Fruit fly (Drosophila melanogaster) whole organism, prepupa: Measurements from ENCODE around the gene Mhc.

ENCODE experiments used
- Blimp-1 ChIP-seq: fragments of 200-800 bp; sonication (Bioruptor generic); optimal IDR thresholded peaks from 3 replicates; lab custom pipeline; 2017; ENCODE audit warnings: missing biosample characterization, missing genetic modification characterization, mild to moderate bottlenecking, moderate library complexity, missing genetic modification reagents
- CG10669 ChIP-seq: fragments of 200-800 bp; sonication (Bioruptor generic); optimal IDR thresholded peaks from 3 replicates; lab custom pipeline; 2018; ENCODE audit warnings: missing biosample characterization, mild to moderate bottlenecking, missing genetic modification characterization, moderate library complexity
- CG11294 ChIP-seq: fragments of 200-800 bp; sonication (Bioruptor generic); IDR thresholded peaks from 2 replicates; pipeline ENCODE4 v1.3.6; 2022; ENCODE audit warnings: missing biosample characterization, missing genetic modification characterization
- CG11762 ChIP-seq: fragments of 200-800 bp; sonication (Bioruptor generic); optimal IDR thresholded peaks from 3 replicates; lab custom pipeline; 2016; ENCODE audit warnings: missing biosample characterization, missing genetic modification characterization; ENCODE audit not compliant: insufficient read depth
- CG16779 ChIP-seq: fragments of 200-800 bp; sonication (Bioruptor generic); optimal IDR thresholded peaks from 3 replicates; lab custom pipeline; 2017; ENCODE audit warnings: missing biosample characterization, mild to moderate bottlenecking, missing genetic modification characterization
- CG3032 ChIP-seq: fragments of 200-800 bp; optimal IDR thresholded peaks from 2 replicates; lab custom pipeline; 2019; ENCODE audit warnings: missing biosample characterization, mild to moderate bottlenecking, missing genetic modification characterization, moderate library complexity
- CG31627 ChIP-seq: fragments of 200-800 bp; sonication (Bioruptor generic); optimal IDR thresholded peaks from 3 replicates; lab custom pipeline; 2016; ENCODE audit warnings: missing biosample characterization, missing genetic modification characterization
- CG3919 ChIP-seq: fragments of 200-800 bp; sonication (Bioruptor generic); optimal IDR thresholded peaks from 3 replicates; lab custom pipeline; 2016; ENCODE audit warnings: missing biosample characterization, missing genetic modification characterization
- CG6163 ChIP-seq: fragments of 200-800 bp; sonication (Bioruptor generic); IDR thresholded peaks from 3 replicates; pipeline ENCODE4 v1.3.6; 2022; ENCODE audit warnings: missing biosample characterization, missing genetic modification characterization
- CG6276 ChIP-seq: fragments of 200-800 bp; sonication (Bioruptor generic); optimal IDR thresholded peaks from 2 replicates; lab custom pipeline; 2017; ENCODE audit warnings: missing biosample characterization, mild to moderate bottlenecking, missing genetic modification characterization
- CG6792 ChIP-seq: fragments of 200-800 bp; sonication (Bioruptor generic); optimal IDR thresholded peaks from 3 replicates; lab custom pipeline; 2016; ENCODE audit warnings: missing biosample characterization, missing genetic modification characterization
- CG6808 ChIP-seq: fragments of 200-800 bp; sonication (Bioruptor generic); optimal IDR thresholded peaks from 3 replicates; lab custom pipeline; 2017; ENCODE audit warnings: missing biosample characterization, missing genetic modification characterization, mild to moderate bottlenecking, moderate library complexity, missing genetic modification reagents
- CG6854 ChIP-seq: fragments of 200-800 bp; sonication (Bioruptor generic); optimal IDR thresholded peaks from 2 replicates; lab custom pipeline; 2017; ENCODE audit warnings: missing biosample characterization, mild to moderate bottlenecking, missing genetic modification characterization
- CG7368 ChIP-seq: fragments of 200-800 bp; sonication (Bioruptor generic); optimal IDR thresholded peaks from 3 replicates; lab custom pipeline; 2016; ENCODE audit warnings: missing biosample characterization, missing genetic modification characterization
- CG8119 ChIP-seq: fragments of 200-800 bp; sonication (Bioruptor generic); IDR thresholded peaks from 3 replicates; pipeline ENCODE4 v1.3.6; 2022; ENCODE audit warnings: missing biosample characterization, missing genetic modification characterization
- Eip78C ChIP-seq: fragments of 200-800 bp; sonication (Bioruptor generic); peaks from one replicate; lab custom pipeline; 2016; ENCODE audit warnings: missing biosample characterization, missing genetic modification characterization
- Eip93F ChIP-seq: fragments of 200-800 bp; sonication (Bioruptor generic); optimal IDR thresholded peaks from 2 replicates; lab custom pipeline; 2016; ENCODE audit warnings: missing biosample characterization, mild to moderate bottlenecking, missing genetic modification characterization
- Ets21C ChIP-seq: fragments of 200-800 bp; sonication (Bioruptor generic); optimal IDR thresholded peaks from 3 replicates; lab custom pipeline; 2016; ENCODE audit warnings: missing biosample characterization, missing genetic modification characterization
- Ets96B ChIP-seq: fragments of 200-800 bp; optimal IDR thresholded peaks from 2 replicates; lab custom pipeline; 2019; ENCODE audit warnings: missing biosample characterization, mild to moderate bottlenecking, missing genetic modification characterization, moderate library complexity
- Gug ChIP-seq: fragments of 200-800 bp; sonication (Bioruptor generic); IDR thresholded peaks from 2 replicates; pipeline ENCODE4 v1.3.6; 2022; ENCODE audit warnings: missing biosample characterization, missing genetic modification characterization
- Hr38 ChIP-seq: sonication (Bioruptor generic); optimal IDR thresholded peaks from 2 replicates; lab custom pipeline; 2016; ENCODE audit warnings: missing biosample characterization, missing genetic modification characterization
- Hr39 ChIP-seq: fragments of 200-800 bp; sonication (Bioruptor generic); optimal IDR thresholded peaks from 2 replicates; lab custom pipeline; 2016; ENCODE audit warnings: missing biosample characterization, missing genetic modification characterization
- Lpt ChIP-seq: fragments of 200-800 bp; sonication (Bioruptor generic); optimal IDR thresholded peaks from 3 replicates; lab custom pipeline; 2016; ENCODE audit warnings: missing biosample characterization, missing genetic modification characterization
- Met ChIP-seq: fragments of 200-800 bp; sonication (Bioruptor generic); optimal IDR thresholded peaks from 3 replicates; lab custom pipeline; 2016; ENCODE audit warnings: missing biosample characterization, missing genetic modification characterization
- Smox ChIP-seq: fragments of 200-800 bp; sonication (Bioruptor generic); optimal IDR thresholded peaks from 3 replicates; lab custom pipeline; 2016; ENCODE audit warnings: missing biosample characterization, missing genetic modification characterization
- Sox102F ChIP-seq: fragments of 200-800 bp; sonication (Bioruptor generic); optimal IDR thresholded peaks from 2 replicates; lab custom pipeline; 2016; ENCODE audit warnings: missing biosample characterization, mild to moderate bottlenecking, missing genetic modification characterization
- Sox14 ChIP-seq: fragments of 200-800 bp; sonication (Bioruptor generic); optimal IDR thresholded peaks from 3 replicates; lab custom pipeline; 2016; ENCODE audit warnings: missing biosample characterization, missing genetic modification characterization
- cyc ChIP-seq: fragments of 200-800 bp; sonication (Bioruptor generic); optimal IDR thresholded peaks from 3 replicates; lab custom pipeline; 2016; ENCODE audit warnings: missing biosample characterization, missing genetic modification characterization
- eg ChIP-seq: fragments of 200-800 bp; sonication (Bioruptor generic); IDR thresholded peaks from 3 replicates; pipeline ENCODE4 v1.3.6; 2022; ENCODE audit warnings: missing biosample characterization, missing genetic modification characterization
- fd59A ChIP-seq: fragments of 200-800 bp; sonication (Bioruptor generic); optimal IDR thresholded peaks from 2 replicates; lab custom pipeline; 2017; ENCODE audit warnings: missing biosample characterization, mild to moderate bottlenecking, missing genetic modification characterization, missing genetic modification reagents
- fd85E ChIP-seq: fragments of 200-800 bp; sonication (Bioruptor generic); optimal IDR thresholded peaks from 3 replicates; lab custom pipeline; 2016; ENCODE audit warnings: missing biosample characterization, missing genetic modification characterization
- fkh ChIP-seq: fragments of 200-800 bp; sonication (Bioruptor generic); optimal IDR thresholded peaks from 3 replicates; lab custom pipeline; 2017; ENCODE audit warnings: missing biosample characterization, mild to moderate bottlenecking, missing genetic modification characterization, moderate library complexity
- net ChIP-seq: fragments of 200-800 bp; sonication (Bioruptor generic); optimal IDR thresholded peaks from 3 replicates; lab custom pipeline; 2016; ENCODE audit warnings: missing biosample characterization, missing genetic modification characterization
- ss ChIP-seq, 2 experiments: fragments of 200-800 bp; sonication (Bioruptor generic); optimal IDR thresholded peaks; 2 replicates in 1 of 2; 3 replicates in 1 of 2; lab custom pipeline; 2017 to 2018; ENCODE audit warnings: mild to moderate bottlenecking in 2 of 2, missing biosample characterization in 2 of 2, missing genetic modification characterization in 2 of 2, moderate library complexity in 1 of 2
- svp ChIP-seq: fragments of 200-800 bp; sonication (Bioruptor generic); peaks from one replicate; lab custom pipeline; 2016; ENCODE audit warnings: missing biosample characterization, missing genetic modification characterization
- topi ChIP-seq: fragments of 200-800 bp; sonication (Bioruptor generic); optimal IDR thresholded peaks from 3 replicates; lab custom pipeline; 2016; ENCODE audit warnings: missing biosample characterization, missing genetic modification characterization
- vri ChIP-seq: fragments of 200-800 bp; sonication (Bioruptor generic); optimal IDR thresholded peaks from 3 replicates; lab custom pipeline; 2016; ENCODE audit warnings: missing biosample characterization, mild to moderate bottlenecking, missing genetic modification characterization

Mhc gene

dm6 chr2L:16815989-16816749 lies 49.8 kb downstream of the Mhc start, which contains the start of gene mdy (continued):
- TF ChIP-seq CG3919 (GFP tag; lab: Kevin White, UChicago) (peak; percentile 57), Eip93F (peak; percentile 46), ss (GFP tag; optimal IDR thresholded peaks at IDR 0.05; lab: Kevin White, UChicago) (no peak), Lpt (GFP tag; lab: Kevin White, UChicago) (peak; percentile 44), CG6276 (GFP tag; lab: Kevin White, UChicago) (peak; percentile 17), Hr38 (no peak), Eip78C (GFP tag; lab: Kevin White, UChicago) (peak; percentile 80), Hr39 (peak; percentile 43), fd85E (no peak), Sox14 (GFP tag; lab: Kevin White, UChicago) (peak; percentile 90), CG6792 (peak; percentile 40), fd59A (GFP tag; lab: Kevin White, UChicago) (no peak), CG11762 (GFP tag; lab: Kevin White, UChicago) (peak; percentile 49), CG10669 (GFP tag; lab: Kevin White, UChicago) (peak; percentile 20), cyc (GFP tag; lab: Kevin White, UChicago) (peak; percentile 55), net (GFP tag; lab: Kevin White, UChicago) (peak; percentile 40), eg (0 out of 3 replicates have a peak, but pooled peaks have one; percentile 56), CG6163 (GFP tag; lab: Robert Waterston, UW) (peak; percentile 70; the same call in 2 of the 3 replicates), CG8119 (no peak; the same call in 2 of the 3 replicates), Sox102F (GFP tag; lab: Kevin White, UChicago) (peak; percentile 68), CG3032 (tag; lab: Kevin White, UChicago) (peak; percentile 25), Blimp-1 (GFP tag; lab: Kevin White, UChicago) (no peak), Ets21C (GFP tag; lab: Kevin White, UChicago) (peak; percentile 52), CG11294 (GFP tag; lab: Robert Waterston, UW) (no peak; the same call in 1 of the 2 replicates), Ets96B (peak; percentile 53), Gug (peak; percentile 52), CG6808 (GFP tag; lab: Kevin White, UChicago) (peak; percentile 8)

dm6 chr2L:16816750-16817087 lies 50.4 kb downstream of the Mhc start:
- TF ChIP-seq fkh (GFP tag; lab: Kevin White, UChicago) (peak; percentile 25), CG7368 (GFP tag; lab: Kevin White, UChicago) (no peak), CG6792 (no peak), CG6854 (GFP tag; lab: Kevin White, UChicago) (peak; percentile 82), svp (GFP tag; lab: Kevin White, UChicago) (peak; percentile 73), Blimp-1 (GFP tag; lab: Kevin White, UChicago) (peak; percentile 96)

DNA sequence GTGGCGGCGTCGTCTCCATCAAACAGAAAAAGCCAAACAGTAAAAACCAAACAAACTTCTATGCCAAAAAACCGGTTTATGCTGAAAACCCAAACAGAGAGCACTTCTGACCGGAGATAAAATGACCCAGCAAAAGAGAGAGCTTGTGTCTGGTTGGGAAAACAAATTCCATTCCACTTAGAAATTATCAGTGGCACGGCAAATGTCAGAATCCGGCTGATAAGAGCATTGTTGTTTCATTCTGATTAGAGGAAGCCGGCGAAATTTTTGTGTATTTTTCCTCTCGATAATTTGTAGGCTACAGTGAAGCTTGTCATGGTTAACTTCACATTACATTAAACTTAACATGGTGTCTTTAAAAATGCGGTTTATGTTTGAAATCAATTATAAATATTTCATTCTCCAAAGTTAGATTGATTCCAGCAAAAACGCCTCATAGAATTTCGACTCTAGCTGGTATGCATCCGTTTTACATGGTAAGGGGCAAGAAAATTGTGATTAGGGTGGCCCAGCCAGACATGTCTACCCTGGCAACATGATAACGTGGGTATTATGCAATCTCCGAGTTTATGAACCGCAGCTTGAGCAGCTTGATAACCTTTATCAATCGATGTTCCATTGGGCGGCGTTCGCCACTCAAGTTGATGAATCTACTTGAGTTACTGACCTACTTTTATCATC lies 51.2 kb downstream of the Mhc start:
- TF ChIP-seq Met (GFP tag; lab: Kevin White, UChicago): peak; percentile 20
- peak; percentile 96 for TF ChIP-seq svp (GFP tag; lab: Kevin White, UChicago)
- peak; percentile 2 for TF ChIP-seq Hr39
- TF ChIP-seq vri (GFP tag; lab: Kevin White, UChicago): peak; percentile 86
- peak; percentile 5 for TF ChIP-seq CG31627 (GFP tag; lab: Kevin White, UChicago)
- no peak for TF ChIP-seq Smox (GFP tag; lab: Kevin White, UChicago)
- TF ChIP-seq CG16779 (tag; lab: Kevin White, UChicago): no peak
- no peak for TF ChIP-seq CG6854 (GFP tag; lab: Kevin White, UChicago)
- peak; percentile 7 for TF ChIP-seq topi (GFP tag; lab: Kevin White, UChicago)
- peak; percentile 33 for TF ChIP-seq Eip78C (GFP tag; lab: Kevin White, UChicago)
- no peak for TF ChIP-seq CG6276 (GFP tag; lab: Kevin White, UChicago)
